Fruit fly (Drosophila melanogaster) whole organism, embryonic: Measurements from ENCODE around the gene CG13457.

Source experiments
- C15 ChIP-seq: fragments of 200-800 bp; sonication (Bioruptor generic); IDR thresholded peaks from 3 replicates; pipeline ENCODE4 v1.3.6; 2022; ENCODE audit warnings: missing biosample characterization, missing genetic modification characterization
- CG10366 ChIP-seq: fragments of 200-800 bp; sonication (Bioruptor generic); IDR thresholded peaks from 2 replicates; pipeline ENCODE4 v1.3.6; 2022; ENCODE audit warnings: missing biosample characterization, missing genetic modification characterization
- CG10959 ChIP-seq: fragments of 200-800 bp; sonication (Bioruptor generic); IDR thresholded peaks from 2 replicates; pipeline ENCODE4 v1.3.6; 2022; ENCODE audit warnings: missing biosample characterization, missing genetic modification characterization
- CG11398 ChIP-seq: fragments of 200-800 bp; sonication (Bioruptor generic); optimal IDR thresholded peaks from 2 replicates; lab custom pipeline; 2016; ENCODE audit warnings: missing biosample characterization, missing genetic modification characterization
- CG11504 ChIP-seq: fragments of 200-800 bp; sonication (Bioruptor generic); optimal IDR thresholded peaks from 3 replicates; lab custom pipeline; 2019; ENCODE audit warnings: missing biosample characterization, mild to moderate bottlenecking, missing genetic modification characterization, moderate library complexity
- CG11695 ChIP-seq: fragments of 200-800 bp; sonication (Bioruptor generic); IDR thresholded peaks from 3 replicates; pipeline ENCODE4 v1.3.6; 2022; ENCODE audit warnings: missing biosample characterization, missing genetic modification characterization
- CG12299 ChIP-seq: fragments of 200-800 bp; sonication (Bioruptor generic); optimal IDR thresholded peaks from 2 replicates; lab custom pipeline; 2018; ENCODE audit warnings: missing biosample characterization, mild to moderate bottlenecking, missing genetic modification characterization
- CG14710 ChIP-seq: fragments of 200-800 bp; sonication (Bioruptor generic); optimal IDR thresholded peaks from 3 replicates; lab custom pipeline; 2019; ENCODE audit warnings: missing biosample characterization, mild to moderate bottlenecking, missing genetic modification characterization, moderate library complexity
- CG16815 ChIP-seq: fragments of 200-800 bp; sonication (Bioruptor generic); optimal IDR thresholded peaks from 3 replicates; lab custom pipeline; 2017; ENCODE audit warnings: missing biosample characterization, mild to moderate bottlenecking, missing genetic modification characterization
- CG31388 ChIP-seq: fragments of 200-800 bp; sonication (Bioruptor generic); optimal IDR thresholded peaks from 2 replicates; lab custom pipeline; 2016; ENCODE audit warnings: missing biosample characterization, missing genetic modification characterization
- CG32532 ChIP-seq: fragments of 200-800 bp; sonication (Bioruptor generic); IDR thresholded peaks from 2 replicates; pipeline ENCODE4 v1.3.6; 2022; ENCODE audit warnings: missing biosample characterization, missing genetic modification characterization
- CG32772 ChIP-seq: fragments of 200-800 bp; sonication (Bioruptor generic); IDR thresholded peaks from 2 replicates; pipeline ENCODE4 v1.3.6; 2022; ENCODE audit warnings: missing biosample characterization, missing genetic modification characterization
- CG4424 ChIP-seq: fragments of 200-800 bp; sonication (Bioruptor generic); optimal IDR thresholded peaks from 3 replicates; lab custom pipeline; 2016; ENCODE audit warnings: missing biosample characterization, missing genetic modification characterization
- CG4707 ChIP-seq: fragments of 200-800 bp; sonication (Bioruptor generic); optimal IDR thresholded peaks from 2 replicates; lab custom pipeline; 2018; ENCODE audit warnings: missing biosample characterization, mild to moderate bottlenecking, missing genetic modification characterization, moderate library complexity
- CG6654 ChIP-seq: fragments of 200-800 bp; sonication (Bioruptor generic); optimal IDR thresholded peaks from 2 replicates; lab custom pipeline; 2017; ENCODE audit warnings: missing biosample characterization, mild to moderate bottlenecking, missing genetic modification characterization
- CG6791 ChIP-seq: fragments of 200-800 bp; sonication (Bioruptor generic); IDR thresholded peaks from 3 replicates; pipeline ENCODE4 v1.3.6; 2022; ENCODE audit warnings: missing biosample characterization, missing genetic modification characterization; ENCODE audit not compliant: partially characterized antibody
- CG8290 ChIP-seq, 3 experiments: fragments of 200-800 bp; sonication (Bioruptor generic); optimal IDR thresholded peaks; 2 replicates each; lab custom pipeline; 2016 to 2019; ENCODE audit warnings: missing biosample characterization in 3 of 3, missing genetic modification characterization in 3 of 3, mild to moderate bottlenecking in 2 of 3, moderate library complexity in 1 of 3
- CG8478 ChIP-seq: fragments of >200 bp; optimal IDR thresholded peaks from 2 replicates; lab custom pipeline; 2018
- CG8944 ChIP-seq: fragments of 200-800 bp; sonication (Bioruptor generic); optimal IDR thresholded peaks from 3 replicates; lab custom pipeline; 2016; ENCODE audit warnings: missing biosample characterization, missing genetic modification characterization
- CoRest ChIP-seq: fragments of 200-800 bp; sonication (Bioruptor generic); optimal IDR thresholded peaks from 3 replicates; lab custom pipeline; 2018; ENCODE audit warnings: missing biosample characterization, mild to moderate bottlenecking, missing genetic modification characterization, moderate library complexity
- Eip74EF ChIP-seq, 2 experiments: fragments of 200-800 bp in 1 of 2; fragments of >200 bp in 1 of 2; sonication (Bioruptor generic) in 1 of 2; optimal IDR thresholded peaks; 2 replicates each; lab custom pipeline; 2017 to 2019; ENCODE audit warnings: missing biosample characterization in 2 of 2, missing genetic modification characterization in 2 of 2, mild to moderate bottlenecking in 1 of 2, moderate library complexity in 1 of 2
- HLH4C ChIP-seq: fragments of 200-800 bp; sonication (Bioruptor generic); IDR thresholded peaks from 3 replicates; pipeline ENCODE4 v1.3.6; 2022; ENCODE audit warnings: missing biosample characterization, missing genetic modification characterization; ENCODE audit not compliant: partially characterized antibody
- HmgZ ChIP-seq: fragments of 200-800 bp; sonication (Bioruptor generic); optimal IDR thresholded peaks from 2 replicates; lab custom pipeline; 2018; ENCODE audit warnings: missing biosample characterization, mild to moderate bottlenecking, missing genetic modification characterization
- Kr ChIP-seq: fragments of 200-800 bp; sonication (Bioruptor generic); optimal IDR thresholded peaks from 2 replicates; lab custom pipeline; 2017; ENCODE audit warnings: missing biosample characterization, mild to moderate bottlenecking, missing genetic modification characterization
- NC2α ChIP-seq: fragments of 200-800 bp; sonication (Bioruptor generic); optimal IDR thresholded peaks from 2 replicates; lab custom pipeline; 2016; ENCODE audit warnings: missing biosample characterization, missing genetic modification characterization
- Ptx1 ChIP-seq: fragments of 200-800 bp; sonication (Bioruptor generic); IDR thresholded peaks from 2 replicates; pipeline ENCODE4 v1.3.6; 2022; ENCODE audit warnings: missing biosample characterization, missing genetic modification characterization
- Scr ChIP-seq: fragments of 200-800 bp; sonication (Bioruptor generic); IDR thresholded peaks from 2 replicates; pipeline ENCODE4 v1.3.6; 2022; ENCODE audit warnings: missing biosample characterization, missing genetic modification characterization; ENCODE audit not compliant: partially characterized antibody
- Sry-δ ChIP-seq: fragments of 200-800 bp; sonication (Bioruptor generic); optimal IDR thresholded peaks from 2 replicates; lab custom pipeline; 2016; ENCODE audit warnings: missing biosample characterization, missing genetic modification characterization
- Xbp1 ChIP-seq: fragments of 200-800 bp; sonication (Bioruptor generic); optimal IDR thresholded peaks from 3 replicates; lab custom pipeline; 2016; ENCODE audit warnings: missing biosample characterization, mild to moderate bottlenecking, missing genetic modification characterization
- ap ChIP-seq: fragments of 200-800 bp; sonication (Bioruptor generic); IDR thresholded peaks from 2 replicates; pipeline ENCODE4 v1.3.6; 2022; ENCODE audit warnings: missing biosample characterization, missing genetic modification characterization
- ato ChIP-seq: fragments of 200-800 bp; sonication (Bioruptor generic); IDR thresholded peaks from 2 replicates; pipeline ENCODE4 v1.3.6; 2022; ENCODE audit warnings: missing biosample characterization, missing genetic modification characterization; ENCODE audit not compliant: partially characterized antibody
- bcd ChIP-seq: fragments of 200-800 bp; sonication (Bioruptor generic); optimal IDR thresholded peaks from 2 replicates; lab custom pipeline; 2017; ENCODE audit warnings: missing biosample characterization, mild to moderate bottlenecking, missing genetic modification characterization
- cg ChIP-seq: fragments of 200-800 bp; sonication (Bioruptor generic); optimal IDR thresholded peaks from 3 replicates; lab custom pipeline; 2019; ENCODE audit warnings: missing biosample characterization, mild to moderate bottlenecking, missing genetic modification characterization, moderate library complexity
- crc ChIP-seq: fragments of 200-800 bp; sonication (Bioruptor generic); optimal IDR thresholded peaks from 2 replicates; lab custom pipeline; 2016; ENCODE audit warnings: missing biosample characterization, missing genetic modification characterization
- dati ChIP-seq: fragments of 200-800 bp; sonication (Bioruptor generic); IDR thresholded peaks from 2 replicates; pipeline ENCODE4 v1.3.6; 2022; ENCODE audit warnings: missing biosample characterization, missing genetic modification characterization
- dimm ChIP-seq: fragments of 200-800 bp; sonication (Bioruptor generic); IDR thresholded peaks from 2 replicates; pipeline ENCODE4 v1.3.6; 2022; ENCODE audit warnings: missing biosample characterization, missing genetic modification characterization
- eyg ChIP-seq: fragments of 200-800 bp; sonication (Bioruptor generic); optimal IDR thresholded peaks from 3 replicates; lab custom pipeline; 2016; ENCODE audit warnings: missing biosample characterization, missing genetic modification characterization
- fd3F ChIP-seq: fragments of 200-800 bp; sonication (Bioruptor generic); optimal IDR thresholded peaks from 2 replicates; lab custom pipeline; 2018; ENCODE audit warnings: missing biosample characterization, mild to moderate bottlenecking, missing genetic modification characterization, moderate library complexity
- hkb ChIP-seq, 2 experiments: fragments of 200-800 bp in 1 of 2; fragments of >200 bp in 1 of 2; sonication (Bioruptor generic) in 1 of 2; IDR thresholded peaks in 1 of 2; optimal IDR thresholded peaks in 1 of 2; 2 replicates each; pipeline versions ENCODE4 v1.3.6 to Lab custom; 2017 to 2022; ENCODE audit warnings: missing biosample characterization in 1 of 2, missing genetic modification characterization in 1 of 2
- lov ChIP-seq, 2 experiments: fragments of 200-800 bp in 1 of 2; fragments of >200 bp in 1 of 2; sonication (Bioruptor generic) in 1 of 2; IDR thresholded peaks in 1 of 2; optimal IDR thresholded peaks in 1 of 2; 2 replicates in 1 of 2; 3 replicates in 1 of 2; pipeline versions ENCODE4 v1.3.6 to Lab custom; 2017 to 2022; ENCODE audit warnings: missing biosample characterization in 1 of 2, missing genetic modification characterization in 1 of 2
- nerfin-2 ChIP-seq: fragments of 200-800 bp; sonication (Bioruptor generic); IDR thresholded peaks from 2 replicates; pipeline ENCODE4 v1.3.6; 2022; ENCODE audit warnings: missing biosample characterization, missing genetic modification characterization; ENCODE audit not compliant: partially characterized antibody
- peb ChIP-seq: fragments of 200-800 bp; sonication (Bioruptor generic); IDR thresholded peaks from 2 replicates; pipeline ENCODE4 v1.3.6; 2022; ENCODE audit warnings: missing biosample characterization, missing genetic modification characterization
- pros ChIP-seq: fragments of 200-800 bp; sonication (Bioruptor generic); optimal IDR thresholded peaks from 3 replicates; lab custom pipeline; 2019; ENCODE audit warnings: missing biosample characterization, mild to moderate bottlenecking, missing genetic modification characterization, moderate library complexity
- ro ChIP-seq: fragments of 200-800 bp; sonication (Bioruptor generic); IDR thresholded peaks from 2 replicates; pipeline ENCODE4 v1.3.6; 2022; ENCODE audit warnings: missing biosample characterization, missing genetic modification characterization
- tio ChIP-seq: fragments of 200-800 bp; sonication (Bioruptor generic); optimal IDR thresholded peaks from 2 replicates; lab custom pipeline; 2017; ENCODE audit warnings: missing biosample characterization, missing genetic modification characterization, inconsistent platforms
- tll ChIP-seq, 2 experiments: fragments of 200-800 bp in 1 of 2; fragments of >200 bp in 1 of 2; sonication (Bioruptor generic) in 1 of 2; optimal IDR thresholded peaks; 2 replicates each; lab custom pipeline; 2017 to 2019; ENCODE audit warnings: missing biosample characterization in 2 of 2, missing genetic modification characterization in 2 of 2, mild to moderate bottlenecking in 1 of 2, moderate library complexity in 1 of 2
- toy ChIP-seq: fragments of 200-800 bp; sonication (Bioruptor generic); IDR thresholded peaks from 2 replicates; pipeline ENCODE4 v1.3.6; 2022; ENCODE audit warnings: missing biosample characterization, missing genetic modification characterization
- unpg ChIP-seq: fragments of 200-800 bp; sonication (Bioruptor generic); optimal IDR thresholded peaks from 3 replicates; lab custom pipeline; 2018; ENCODE audit warnings: missing biosample characterization, mild to moderate bottlenecking, missing genetic modification characterization, moderate library complexity

Gene CG13457

DNA sequence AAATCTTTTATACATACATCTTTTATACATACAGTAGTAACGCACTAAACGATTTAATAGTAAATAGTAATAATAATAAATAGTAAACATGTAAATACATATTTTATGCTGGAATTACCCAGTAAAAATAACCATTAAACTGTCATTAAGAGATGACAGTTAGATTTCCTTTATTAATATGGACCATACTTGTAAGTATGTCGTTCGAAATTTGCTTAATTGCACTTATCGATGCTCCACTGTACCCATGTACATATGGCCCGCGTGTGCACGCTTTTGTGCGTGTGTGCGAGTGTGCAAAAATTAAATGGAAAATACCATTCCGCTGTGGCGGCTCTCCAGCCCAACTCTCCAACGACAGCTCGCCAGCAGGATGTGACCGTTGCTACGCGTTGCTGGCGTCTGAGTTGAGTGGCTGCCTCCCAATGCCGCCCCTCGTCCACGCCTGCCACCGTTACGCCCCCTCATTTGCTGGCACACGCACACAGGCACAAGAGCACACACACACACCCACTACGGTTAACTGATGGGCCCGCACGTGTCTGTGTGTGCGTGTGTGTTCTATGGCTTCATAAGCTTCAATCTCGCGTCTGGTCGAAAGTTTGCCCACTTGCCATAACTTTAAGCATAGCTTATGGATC lies 28.4 kb downstream of the CG13457 start (continued):
- no peak for TF ChIP-seq CoRest (tag; lab: Kevin White, UChicago)
- no peak for TF ChIP-seq hkb (optimal IDR thresholded peaks at IDR 0.05; lab: Kevin White, UChicago)
- TF ChIP-seq hkb (GFP tag; IDR thresholded peaks at IDR 0.05; lab: Robert Waterston, UW) = 0 out of 2 replicates have a peak, but pooled peaks have one; percentile 8
- TF ChIP-seq CG10959 (GFP tag; lab: Robert Waterston, UW) = no peak
- no peak for TF ChIP-seq lov (optimal IDR thresholded peaks at IDR 0.05; lab: Kevin White, UChicago)
- TF ChIP-seq lov (GFP tag; IDR thresholded peaks at IDR 0.05; lab: Robert Waterston, UW) = no peak
- TF ChIP-seq ato (GFP tag; lab: Robert Waterston, UW) = no peak
- TF ChIP-seq cg (GFP tag; lab: Kevin White, UChicago) = peak; percentile 63
- TF ChIP-seq CG10366 = no peak
- no peak for TF ChIP-seq CG31388 (GFP tag; lab: Kevin White, UChicago)
- TF ChIP-seq CG32532 (GFP tag; lab: Robert Waterston, UW) = no peak
- TF ChIP-seq CG32772 (GFP tag; lab: Robert Waterston, UW) = 0 out of 2 replicates have a peak, but pooled peaks have one; percentile 23
- no peak for TF ChIP-seq tll (GFP tag; optimal IDR thresholded peaks at IDR 0.05; lab: Kevin White, UChicago)
- TF ChIP-seq dimm (GFP tag; lab: Robert Waterston, UW) = no peak
- TF ChIP-seq CG8290 (GFP tag; optimal IDR thresholded peaks at IDR 0.05; lab: Kevin White, UChicago) = no peak
- no peak for TF ChIP-seq CG8290 (tag; optimal IDR thresholded peaks at IDR 0.05; lab: Kevin White, UChicago)
- peak; percentile 20 for TF ChIP-seq unpg (GFP tag; lab: Kevin White, UChicago)
- TF ChIP-seq fd3F (GFP tag; lab: Kevin White, UChicago) = no peak
- TF ChIP-seq Eip74EF (GFP tag; optimal IDR thresholded peaks at IDR 0.05; lab: Kevin White, UChicago) = no peak
- TF ChIP-seq peb (GFP tag; lab: Robert Waterston, UW) = no peak
- no peak for TF ChIP-seq eyg (GFP tag; lab: Kevin White, UChicago)
- TF ChIP-seq toy (GFP tag; lab: Robert Waterston, UW) = no peak
- no peak for TF ChIP-seq bcd (GFP tag; lab: Kevin White, UChicago)
- peak; percentile 30; the same call in 1 of the 2 replicates for TF ChIP-seq Ptx1 (GFP tag; lab: Robert Waterston, UW)
- no peak for TF ChIP-seq CG12299
- TF ChIP-seq Sry-δ = no peak
- no peak for TF ChIP-seq ro (GFP tag; lab: Robert Waterston, UW)
- no peak for TF ChIP-seq CG14710
- peak; percentile 44 for TF ChIP-seq CG8478 (lab: Kevin White, UChicago)
- no peak for TF ChIP-seq CG11398 (GFP tag; lab: Kevin White, UChicago)
- TF ChIP-seq CG4424 = no peak
- TF ChIP-seq CG11695 (GFP tag; lab: Robert Waterston, UW) = peak; percentile 28; the same call in 1 of the 3 replicates
- TF ChIP-seq Scr (GFP tag; lab: Robert Waterston, UW) = no peak
- no peak for TF ChIP-seq CG8944 (GFP tag; lab: Kevin White, UChicago)
- TF ChIP-seq dati (GFP tag; lab: Robert Waterston, UW) = no peak
- TF ChIP-seq HLH4C (GFP tag; lab: Robert Waterston, UW) = no peak
- no peak for TF ChIP-seq HmgZ (tag; lab: Kevin White, UChicago)
- TF ChIP-seq ap (GFP tag; lab: Robert Waterston, UW) = no peak
- no peak for TF ChIP-seq crc
- no peak for TF ChIP-seq tio (GFP tag; lab: Kevin White, UChicago)
- no peak for TF ChIP-seq CG6654 (GFP tag; lab: Kevin White, UChicago)
- no peak for TF ChIP-seq Kr (GFP tag; lab: Kevin White, UChicago)
- TF ChIP-seq nerfin-2 (GFP tag; lab: Robert Waterston, UW) = no peak
- TF ChIP-seq CG6791 (GFP tag; lab: Robert Waterston, UW) = no peak
- no peak for TF ChIP-seq C15
- TF ChIP-seq CG4707 (GFP tag; lab: Kevin White, UChicago) = no peak
- no peak for TF ChIP-seq pros (GFP tag; lab: Kevin White, UChicago)
- peak; percentile 9 for TF ChIP-seq Xbp1 (GFP tag; lab: Kevin White, UChicago)
- peak; percentile 31 for TF ChIP-seq CG11504
- no peak for TF ChIP-seq NC2α (GFP tag; lab: Kevin White, UChicago)
- TF ChIP-seq CG16815 (GFP tag; lab: Kevin White, UChicago) = no peak
